Worm (Caenorhabditis elegans) whole organism, young adult: ENCODE results near the gene K08A2.2.

Source experiments
- B0261.1 ChIP-seq: sonication (generic microtip); optimal IDR thresholded peaks from 2 replicates; lab custom pipeline; 2016; ENCODE audit warnings: mild to moderate bottlenecking, missing genetic modification characterization, moderate library complexity, missing compliant biosample characterization
- F23B12.7 ChIP-seq: sonication (generic microtip); optimal IDR thresholded peaks from 2 replicates; lab custom pipeline; 2017; ENCODE audit warnings: missing genetic modification characterization, mild to moderate bottlenecking, missing compliant biosample characterization, antibody characterized with exemption, moderate library complexity; ENCODE audit not compliant: insufficient read depth
- F37B4.10 ChIP-seq: fragments of 200-800 bp; sonication (Bioruptor generic); IDR thresholded peaks from 2 replicates; pipeline ENCODE4 v1.3.6; 2022; ENCODE audit warnings: missing genetic modification characterization, missing compliant biosample characterization
- F52B5.7 ChIP-seq: sonication (generic microtip); optimal IDR thresholded peaks from 2 replicates; lab custom pipeline; 2016; ENCODE audit warnings: mild to moderate bottlenecking, missing genetic modification characterization, missing compliant biosample characterization
- K12H6.12 ChIP-seq: fragments of 200-800 bp; sonication (Bioruptor generic); optimal IDR thresholded peaks from 2 replicates; lab custom pipeline; 2018; ENCODE audit warnings: mild to moderate bottlenecking, missing genetic modification characterization, missing compliant biosample characterization
- Y53F4B.3 ChIP-seq: fragments of 200-800 bp; sonication (Bioruptor generic); IDR thresholded peaks from 2 replicates; pipeline ENCODE4 v1.3.6; 2022; ENCODE audit warnings: missing genetic modification reagents, missing genetic modification characterization, missing compliant biosample characterization
- akir-1 ChIP-seq: fragments of 200-800 bp; sonication (Bioruptor generic); optimal IDR thresholded peaks from 2 replicates; lab custom pipeline; 2018; ENCODE audit warnings: mild to moderate bottlenecking, missing genetic modification characterization, moderate library complexity, missing compliant biosample characterization
- ama-1 ChIP-seq, 3 experiments: fragments of 150-350 bp in 1 of 3; sonication (generic microtip) in 2 of 3; optimal IDR thresholded peaks; 2 replicates each; lab custom pipeline; 2014 to 2018; ENCODE audit warnings: missing biosample characterization in 2 of 3, missing genetic modification characterization in 2 of 3, missing genetic modification reagents in 2 of 3
- aptf-3 ChIP-seq: fragments of 200-800 bp; sonication (Bioruptor generic); IDR thresholded peaks from 2 replicates; pipeline ENCODE4 v1.3.6; 2022; ENCODE audit warnings: missing genetic modification characterization, missing compliant biosample characterization
- athp-1 ChIP-seq: sonication (generic microtip); optimal IDR thresholded peaks from 2 replicates; lab custom pipeline; 2017; ENCODE audit warnings: mild to moderate bottlenecking, missing genetic modification characterization, missing compliant biosample characterization
- attf-3 ChIP-seq: fragments of 200-800 bp; sonication (Bioruptor generic); conservative IDR thresholded peaks from 2 replicates; pipeline ENCODE4 v1.3.6; 2022; ENCODE audit warnings: missing genetic modification reagents, missing genetic modification characterization, missing compliant biosample characterization
- attf-5 ChIP-seq: fragments of 200-800 bp; sonication (Bioruptor generic); optimal IDR thresholded peaks from 2 replicates; lab custom pipeline; 2018; ENCODE audit warnings: mild to moderate bottlenecking, missing genetic modification characterization, missing compliant biosample characterization
- attf-6 ChIP-seq: fragments of 200-800 bp; sonication (Bioruptor generic); IDR thresholded peaks from 2 replicates; pipeline ENCODE4 v1.3.6; 2022; ENCODE audit warnings: missing genetic modification reagents, missing genetic modification characterization, missing compliant biosample characterization
- cebp-1 ChIP-seq, 2 experiments: fragments of 200-800 bp in 1 of 2; sonication (Bioruptor generic) in 1 of 2; sonication (generic microtip) in 1 of 2; IDR thresholded peaks in 1 of 2; optimal IDR thresholded peaks in 1 of 2; 2 replicates each; pipeline versions ENCODE4 v1.3.6 to Lab custom; 2017 to 2022; ENCODE audit warnings: missing compliant biosample characterization in 2 of 2, missing genetic modification characterization in 2 of 2, mild to moderate bottlenecking in 1 of 2, missing genetic modification reagents in 1 of 2, moderate library complexity in 1 of 2
- ceh-100 ChIP-seq: fragments of 200-800 bp; sonication (Bioruptor generic); IDR thresholded peaks from 2 replicates; pipeline ENCODE4 v1.3.6; 2022; ENCODE audit warnings: missing genetic modification reagents, missing genetic modification characterization, missing compliant biosample characterization
- ceh-27 ChIP-seq: fragments of 200-800 bp; sonication (Bioruptor generic); optimal IDR thresholded peaks from 2 replicates; lab custom pipeline; 2018; ENCODE audit warnings: mild to moderate bottlenecking, missing genetic modification characterization, moderate library complexity, missing compliant biosample characterization
- ceh-40 ChIP-seq: fragments of 200-800 bp; sonication (Bioruptor generic); IDR thresholded peaks from 2 replicates; pipeline ENCODE4 v1.3.6; 2022; ENCODE audit warnings: missing genetic modification characterization, missing compliant biosample characterization
- ceh-79 ChIP-seq: sonication (generic microtip); optimal IDR thresholded peaks from 2 replicates; lab custom pipeline; 2017; ENCODE audit warnings: mild to moderate bottlenecking, missing genetic modification characterization, missing compliant biosample characterization
- chd-7 ChIP-seq: sonication (generic microtip); optimal IDR thresholded peaks from 2 replicates; lab custom pipeline; 2016; ENCODE audit warnings: mild to moderate bottlenecking, missing genetic modification characterization, moderate library complexity, missing compliant biosample characterization
- dox-1 ChIP-seq: fragments of 200-800 bp; sonication (Bioruptor generic); IDR thresholded peaks from 2 replicates; pipeline ENCODE4 v1.3.6; 2022; ENCODE audit warnings: missing genetic modification reagents, missing genetic modification characterization, missing compliant biosample characterization
- efl-1 ChIP-seq: fragments of 150-350 bp; optimal IDR thresholded peaks from 2 replicates; lab custom pipeline; 2014; ENCODE audit warnings: missing biosample characterization, missing genetic modification reagents, missing genetic modification characterization
- egl-18 ChIP-seq: fragments of 200-800 bp; sonication (Bioruptor generic); IDR thresholded peaks from 2 replicates; pipeline ENCODE4 v1.3.6; 2022; ENCODE audit warnings: missing genetic modification reagents, missing genetic modification characterization, missing compliant biosample characterization
- egrh-3 ChIP-seq: fragments of 200-800 bp; sonication (Bioruptor generic); IDR thresholded peaks from 2 replicates; pipeline ENCODE4 v1.3.6; 2022; ENCODE audit warnings: missing genetic modification reagents, missing genetic modification characterization, missing compliant biosample characterization
- ekl-4 ChIP-seq: fragments of 200-800 bp; sonication (Bioruptor generic); IDR thresholded peaks from 2 replicates; pipeline ENCODE4 v1.3.6; 2022; ENCODE audit warnings: missing genetic modification reagents, missing genetic modification characterization, missing compliant biosample characterization
- gei-17 ChIP-seq: fragments of 200-800 bp; sonication (Bioruptor generic); optimal IDR thresholded peaks from 2 replicates; lab custom pipeline; 2018; ENCODE audit warnings: mild to moderate bottlenecking, missing genetic modification characterization, missing compliant biosample characterization
- hmg-1.2 ChIP-seq: fragments of 200-800 bp; sonication (Bioruptor generic); IDR thresholded peaks from 2 replicates; pipeline ENCODE4 v1.3.6; 2022; ENCODE audit warnings: missing genetic modification reagents, missing genetic modification characterization, missing compliant biosample characterization
- hsf-1 ChIP-seq: fragments of 200-800 bp; sonication (Bioruptor generic); IDR thresholded peaks from 2 replicates; pipeline ENCODE4 v1.3.6; 2022; ENCODE audit warnings: missing genetic modification reagents, missing genetic modification characterization, missing compliant biosample characterization
- let-607 ChIP-seq, 2 experiments: fragments of 200-800 bp in 1 of 2; sonication (Bioruptor generic) in 1 of 2; sonication (generic microtip) in 1 of 2; optimal IDR thresholded peaks; 2 replicates each; lab custom pipeline; 2016 to 2018; ENCODE audit warnings: mild to moderate bottlenecking in 2 of 2, missing compliant biosample characterization in 2 of 2, missing genetic modification characterization in 2 of 2, moderate library complexity in 2 of 2, missing genotype in 1 of 2
- lin-40 ChIP-seq: sonication (generic microtip); optimal IDR thresholded peaks from 2 replicates; lab custom pipeline; 2016; ENCODE audit warnings: missing genetic modification characterization, mild to moderate bottlenecking, missing compliant biosample characterization, missing genotype, missing genetic modification reagents
- madf-10 ChIP-seq: sonication (generic microtip); optimal IDR thresholded peaks from 2 replicates; lab custom pipeline; 2016; ENCODE audit warnings: mild to moderate bottlenecking, missing genetic modification characterization, missing compliant biosample characterization
- madf-3 ChIP-seq: fragments of 200-800 bp; sonication (Bioruptor generic); IDR thresholded peaks from 2 replicates; pipeline ENCODE4 v1.3.6; 2022; ENCODE audit warnings: missing genetic modification reagents, missing genetic modification characterization, missing compliant biosample characterization
- madf-6 ChIP-seq: fragments of 200-800 bp; sonication (Bioruptor generic); IDR thresholded peaks from 2 replicates; pipeline ENCODE4 v1.3.6; 2022; ENCODE audit warnings: missing genetic modification reagents, missing genetic modification characterization, missing compliant biosample characterization
- madf-8 ChIP-seq: fragments of 200-800 bp; sonication (Bioruptor generic); conservative IDR thresholded peaks from 2 replicates; pipeline ENCODE4 v1.3.6; 2022; ENCODE audit warnings: missing genetic modification reagents, missing genetic modification characterization, missing compliant biosample characterization
- mcd-1 ChIP-seq: fragments of 200-800 bp; sonication (Bioruptor generic); IDR thresholded peaks from 2 replicates; pipeline ENCODE4 v1.3.6; 2022; ENCODE audit warnings: missing genetic modification reagents, missing genetic modification characterization, missing compliant biosample characterization
- mel-28 ChIP-seq: sonication (generic microtip); optimal IDR thresholded peaks from 2 replicates; lab custom pipeline; 2016; ENCODE audit warnings: borderline replicate concordance, mild to moderate bottlenecking, missing genetic modification characterization, missing compliant biosample characterization
- mes-4 ChIP-seq: sonication (generic microtip); optimal IDR thresholded peaks from 2 replicates; lab custom pipeline; 2016; ENCODE audit warnings: missing genotype, missing genetic modification characterization, missing compliant biosample characterization
- mxl-1 ChIP-seq: sonication (generic microtip); optimal IDR thresholded peaks from 2 replicates; lab custom pipeline; 2016; ENCODE audit warnings: missing genetic modification characterization, missing compliant biosample characterization
- nfya-2 ChIP-seq: fragments of 200-800 bp; sonication (Bioruptor generic); IDR thresholded peaks from 2 replicates; pipeline ENCODE4 v1.3.6; 2022; ENCODE audit warnings: missing genetic modification reagents, missing genetic modification characterization, missing compliant biosample characterization
- nhr-120 ChIP-seq: fragments of 200-800 bp; sonication (Bioruptor generic); IDR thresholded peaks from 2 replicates; pipeline ENCODE4 v1.3.6; 2022; ENCODE audit warnings: missing genetic modification characterization, missing compliant biosample characterization
- nhr-179 ChIP-seq: sonication (generic microtip); optimal IDR thresholded peaks from 2 replicates; lab custom pipeline; 2016; ENCODE audit warnings: mild to moderate bottlenecking, missing genetic modification characterization, missing compliant biosample characterization
- nhr-80 ChIP-seq: sonication (generic microtip); optimal IDR thresholded peaks from 2 replicates; lab custom pipeline; 2016; ENCODE audit warnings: missing genetic modification characterization, missing compliant biosample characterization
- rcor-1 ChIP-seq: fragments of 200-800 bp; sonication (Bioruptor generic); IDR thresholded peaks from 2 replicates; pipeline ENCODE4 v1.3.6; 2022; ENCODE audit warnings: missing genetic modification reagents, missing genetic modification characterization, missing compliant biosample characterization
- sea-2 ChIP-seq: fragments of 200-800 bp; sonication (Bioruptor generic); IDR thresholded peaks from 2 replicates; pipeline ENCODE4 v1.3.6; 2022; ENCODE audit warnings: missing genetic modification characterization, missing compliant biosample characterization
- tbx-9 ChIP-seq: sonication (generic microtip); optimal IDR thresholded peaks from 2 replicates; lab custom pipeline; 2016; ENCODE audit warnings: borderline replicate concordance, missing genetic modification characterization, inconsistent platforms, missing compliant biosample characterization
- unc-62 ChIP-seq: fragments of 150-350 bp; optimal IDR thresholded peaks from 2 replicates; lab custom pipeline; 2014; ENCODE audit warnings: missing biosample characterization, missing genetic modification reagents, missing genetic modification characterization
- zim-3 ChIP-seq: sonication (generic microtip); optimal IDR thresholded peaks from 2 replicates; lab custom pipeline; 2017; ENCODE audit warnings: mild to moderate bottlenecking, missing genetic modification characterization, moderate library complexity, missing compliant biosample characterization
- ztf-18 ChIP-seq: sonication (generic microtip); optimal IDR thresholded peaks from 2 replicates; lab custom pipeline; 2016; ENCODE audit warnings: missing genotype, mild to moderate bottlenecking, missing genetic modification characterization, missing compliant biosample characterization

K08A2.2 gene

DNA sequence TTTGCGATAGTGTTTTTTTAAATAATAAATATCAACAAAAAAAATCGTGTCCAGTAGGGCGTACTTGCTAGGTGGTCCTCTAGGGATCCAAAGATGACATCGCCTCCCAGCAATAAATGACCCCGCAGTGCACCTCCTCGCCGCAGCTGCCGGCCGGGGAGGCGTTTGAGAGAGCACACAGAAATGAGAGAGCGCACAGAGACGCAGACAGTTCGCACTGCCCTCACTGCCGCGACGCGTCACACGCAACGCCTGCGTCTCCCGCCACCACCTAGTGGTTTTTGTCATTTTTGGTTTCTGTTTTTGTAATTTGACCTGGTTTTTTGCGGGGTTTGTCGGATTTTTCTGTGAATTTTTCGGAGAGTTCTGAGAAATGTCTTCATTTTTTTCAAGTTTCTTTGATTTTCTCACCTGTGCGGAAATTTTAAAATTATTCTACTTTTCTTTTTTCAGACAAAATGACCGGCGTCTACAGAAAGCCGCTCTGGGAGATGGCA lies 3.5 kb upstream of the K08A2.2 start, which contains the start of gene lido-7:
TSS of gene lido-7 (plus strand) at position 447 of the 497 bp plus-strand sequence.
- TF ChIP-seq ceh-40 (GFP tag; lab: Robert Waterston, UW): no peak
- TF ChIP-seq ceh-79 (tag; lab: Kevin White, UChicago): no peak
- TF ChIP-seq efl-1 (GFP tag; lab: Kevin White, UChicago): peak; percentile 16
- no peak for TF ChIP-seq F37B4.10
- no peak for TF ChIP-seq gei-17
- peak; percentile 44 for TF ChIP-seq F23B12.7 (tag; lab: Kevin White, UChicago)
- no peak for TF ChIP-seq ama-1 (optimal IDR thresholded peaks at IDR 0.05; lab: Kevin White, UChicago)
- TF ChIP-seq ama-1 (GFP tag; optimal IDR thresholded peaks at IDR 0.05; lab: Kevin White, UChicago): no peak
- TF ChIP-seq madf-8: 0 out of 2 replicates have a peak, but pooled peaks have one; percentile 20
- TF ChIP-seq madf-3 (GFP tag; lab: Robert Waterston, UW): peak; percentile 85
- 0 out of 2 replicates have a peak, but pooled peaks have one; percentile 17 for TF ChIP-seq rcor-1 (GFP tag; lab: Robert Waterston, UW)
- TF ChIP-seq nhr-80 (tag; lab: Kevin White, UChicago): peak; percentile 58
- TF ChIP-seq attf-3 (GFP tag; lab: Robert Waterston, UW): no peak
- no peak for TF ChIP-seq nhr-120 (GFP tag; lab: Robert Waterston, UW)
- peak; percentile 50; the same call in 1 of the 2 replicates for TF ChIP-seq madf-6 (GFP tag; lab: Robert Waterston, UW)
- peak; percentile 36; the same call in 1 of the 2 replicates for TF ChIP-seq dox-1
- no peak for TF ChIP-seq akir-1
- no peak for TF ChIP-seq Y53F4B.3 (GFP tag; lab: Robert Waterston, UW)
- TF ChIP-seq sea-2 (GFP tag; lab: Robert Waterston, UW): no peak
- 0 out of 2 replicates have a peak, but pooled peaks have one; percentile 55 for TF ChIP-seq egl-18 (GFP tag; lab: Robert Waterston, UW)
- no peak for TF ChIP-seq nhr-179
- no peak for TF ChIP-seq unc-62 (GFP tag; lab: Kevin White, UChicago)
- no peak for TF ChIP-seq zim-3 (tag; lab: Kevin White, UChicago)
- 0 out of 2 replicates have a peak, but pooled peaks have one; percentile 19 for TF ChIP-seq ekl-4 (GFP tag; lab: Robert Waterston, UW)
- TF ChIP-seq attf-6 (GFP tag; lab: Robert Waterston, UW): no peak
- no peak for TF ChIP-seq chd-7 (tag; lab: Kevin White, UChicago)
- TF ChIP-seq madf-10: peak; percentile 11
- no peak for TF ChIP-seq hsf-1
- TF ChIP-seq mxl-1 (tag; lab: Kevin White, UChicago): no peak
- no peak for TF ChIP-seq F52B5.7 (tag; lab: Kevin White, UChicago)
- no peak for TF ChIP-seq tbx-9 (tag; lab: Kevin White, UChicago)
- no peak for TF ChIP-seq ztf-18 (tag; lab: Kevin White, UChicago)
- no peak for TF ChIP-seq B0261.1 (tag; lab: Kevin White, UChicago)
- TF ChIP-seq aptf-3: no peak
- TF ChIP-seq mes-4 (tag; lab: Kevin White, UChicago): no peak
- TF ChIP-seq athp-1: no peak
- peak; percentile 83; the same call in 1 of the 2 replicates for TF ChIP-seq egrh-3 (GFP tag; lab: Robert Waterston, UW)
- TF ChIP-seq mcd-1 (GFP tag; lab: Robert Waterston, UW): peak; percentile 61
- peak; percentile 27; the same call in 1 of the 2 replicates for TF ChIP-seq cebp-1 (GFP tag; IDR thresholded peaks at IDR 0.05; lab: Robert Waterston, UW)
- peak; percentile 51 for TF ChIP-seq cebp-1 (tag; optimal IDR thresholded peaks at IDR 0.05; lab: Kevin White, UChicago)
- TF ChIP-seq ceh-27 (GFP tag; lab: Kevin White, UChicago): peak; percentile 63
- no peak for TF ChIP-seq mel-28 (tag; lab: Kevin White, UChicago)
- peak; percentile 29 for TF ChIP-seq K12H6.12 (tag; lab: Kevin White, UChicago)
- TF ChIP-seq hmg-1.2 (GFP tag; lab: Robert Waterston, UW): peak; percentile 94
- peak; percentile 74 for TF ChIP-seq attf-5 (GFP tag; lab: Kevin White, UChicago)
- TF ChIP-seq ceh-100 (GFP tag; lab: Robert Waterston, UW): peak; percentile 74
- no peak for TF ChIP-seq lin-40
- TF ChIP-seq let-607 (tag; optimal IDR thresholded peaks at IDR 0.05; lab: Kevin White, UChicago): no peak
- no peak for TF ChIP-seq nfya-2 (GFP tag; lab: Robert Waterston, UW)
